Fruit fly (Drosophila melanogaster) whole organism, embryonic: ENCODE data around the gene CG33203.

Source experiments
- Antp ChIP-seq: fragments of 200-800 bp; sonication (Bioruptor generic); optimal IDR thresholded peaks from 3 replicates; lab custom pipeline; 2016; ENCODE audit warnings: missing biosample characterization, missing genetic modification characterization
- Atf3 ChIP-seq: fragments of 200-800 bp; sonication (Bioruptor generic); optimal IDR thresholded peaks from 3 replicates; lab custom pipeline; 2016; ENCODE audit warnings: missing biosample characterization, missing genetic modification characterization
- CG10209 ChIP-seq: fragments of 200-800 bp; sonication (Bioruptor generic); optimal IDR thresholded peaks from 3 replicates; lab custom pipeline; 2017; ENCODE audit warnings: missing biosample characterization, mild to moderate bottlenecking, missing genetic modification characterization, missing genetic modification reagents
- CG10431 ChIP-seq: fragments of 200-800 bp; sonication (Bioruptor generic); optimal IDR thresholded peaks from 3 replicates; lab custom pipeline; 2018; ENCODE audit warnings: missing biosample characterization, mild to moderate bottlenecking, missing genetic modification characterization
- CG10462 ChIP-seq: fragments of 200-800 bp; sonication (Bioruptor generic); optimal IDR thresholded peaks from 2 replicates; lab custom pipeline; 2016; ENCODE audit warnings: missing biosample characterization, missing genetic modification characterization
- CG14965 ChIP-seq: fragments of 200-800 bp; sonication (Bioruptor generic); optimal IDR thresholded peaks from 2 replicates; lab custom pipeline; 2016; ENCODE audit warnings: missing biosample characterization, missing genetic modification characterization, borderline replicate concordance
- CG15696 ChIP-seq: fragments of 200-800 bp; sonication (Bioruptor generic); optimal IDR thresholded peaks from 2 replicates; lab custom pipeline; 2019; ENCODE audit warnings: missing biosample characterization, mild to moderate bottlenecking, missing genetic modification characterization, moderate library complexity
- CG1603 ChIP-seq: fragments of 200-800 bp; sonication (Bioruptor generic); optimal IDR thresholded peaks from 2 replicates; lab custom pipeline; 2019; ENCODE audit warnings: missing biosample characterization, mild to moderate bottlenecking, missing genetic modification characterization, moderate library complexity
- CG17328 ChIP-seq: fragments of 200-800 bp; sonication (Bioruptor generic); IDR thresholded peaks from 2 replicates; pipeline ENCODE4 v1.3.6; 2022; ENCODE audit warnings: missing biosample characterization, missing genetic modification characterization
- CG2116 ChIP-seq: fragments of 200-800 bp; sonication (Bioruptor generic); optimal IDR thresholded peaks from 3 replicates; lab custom pipeline; 2018; ENCODE audit warnings: missing biosample characterization, mild to moderate bottlenecking, missing genetic modification characterization
- CG31388 ChIP-seq: fragments of 200-800 bp; sonication (Bioruptor generic); optimal IDR thresholded peaks from 2 replicates; lab custom pipeline; 2016; ENCODE audit warnings: missing biosample characterization, missing genetic modification characterization
- CG31441 ChIP-seq: fragments of 200-800 bp; sonication (Bioruptor generic); IDR thresholded peaks from 2 replicates; pipeline ENCODE4 v1.3.6; 2022; ENCODE audit warnings: missing biosample characterization, missing genetic modification characterization
- CG32772 ChIP-seq: fragments of 200-800 bp; sonication (Bioruptor generic); IDR thresholded peaks from 2 replicates; pipeline ENCODE4 v1.3.6; 2022; ENCODE audit warnings: missing biosample characterization, missing genetic modification characterization
- CG3407 ChIP-seq: fragments of 200-800 bp; sonication (Bioruptor generic); optimal IDR thresholded peaks from 2 replicates; lab custom pipeline; 2018; ENCODE audit warnings: missing biosample characterization, mild to moderate bottlenecking, missing genetic modification characterization
- CG6854 ChIP-seq: fragments of 200-800 bp; sonication (Bioruptor generic); optimal IDR thresholded peaks from 3 replicates; lab custom pipeline; 2017; ENCODE audit warnings: missing biosample characterization, mild to moderate bottlenecking, missing genetic modification characterization
- CG8478 ChIP-seq: fragments of >200 bp; optimal IDR thresholded peaks from 2 replicates; lab custom pipeline; 2018
- CG9727 ChIP-seq: fragments of 200-800 bp; sonication (Bioruptor generic); optimal IDR thresholded peaks from 3 replicates; lab custom pipeline; 2017; ENCODE audit warnings: missing biosample characterization, mild to moderate bottlenecking, missing genetic modification characterization
- CG9876 ChIP-seq: fragments of 200-800 bp; sonication (Bioruptor generic); optimal IDR thresholded peaks from 2 replicates; lab custom pipeline; 2016; ENCODE audit warnings: missing biosample characterization, missing genetic modification characterization
- ERR ChIP-seq: fragments of 200-800 bp; sonication (Bioruptor generic); optimal IDR thresholded peaks from 2 replicates; lab custom pipeline; 2016; ENCODE audit warnings: missing biosample characterization, missing genetic modification characterization
- Ets65A ChIP-seq: fragments of 200-800 bp; sonication (Bioruptor generic); peaks from one replicate; lab custom pipeline; 2016; ENCODE audit warnings: missing biosample characterization, missing genetic modification characterization
- Ets97D ChIP-seq: fragments of 200-800 bp; sonication (Bioruptor generic); optimal IDR thresholded peaks from 3 replicates; lab custom pipeline; 2016; ENCODE audit warnings: missing biosample characterization, missing genetic modification characterization
- Fer3 ChIP-seq: fragments of 200-800 bp; sonication (Bioruptor generic); optimal IDR thresholded peaks from 2 replicates; lab custom pipeline; 2018; ENCODE audit warnings: missing biosample characterization, mild to moderate bottlenecking, missing genetic modification characterization, moderate library complexity
- Gsc ChIP-seq: fragments of 200-800 bp; sonication (Bioruptor generic); IDR thresholded peaks from 2 replicates; pipeline ENCODE4 v1.3.6; 2022; ENCODE audit warnings: missing biosample characterization, missing genetic modification characterization
- Hmr ChIP-seq: fragments of 200-800 bp; sonication (Bioruptor generic); optimal IDR thresholded peaks from 3 replicates; lab custom pipeline; 2017; ENCODE audit warnings: mild to moderate bottlenecking, missing biosample characterization, missing genetic modification reagents, missing genetic modification characterization
- Hmx ChIP-seq: fragments of 200-800 bp; sonication (Bioruptor generic); optimal IDR thresholded peaks from 2 replicates; lab custom pipeline; 2016; ENCODE audit warnings: missing biosample characterization, missing genetic modification characterization
- Lpt ChIP-seq: fragments of >200 bp; optimal IDR thresholded peaks from 2 replicates; lab custom pipeline; 2018; ENCODE audit warnings: missing biosample characterization, missing genetic modification characterization
- Mrtf ChIP-seq: fragments of 200-800 bp; sonication (Bioruptor generic); IDR thresholded peaks from 3 replicates; pipeline ENCODE4 v1.3.6; 2022; ENCODE audit warnings: missing biosample characterization, missing genetic modification characterization
- Nf-YB ChIP-seq: fragments of 200-800 bp; sonication (Bioruptor generic); optimal IDR thresholded peaks from 3 replicates; lab custom pipeline; 2019; ENCODE audit warnings: missing biosample characterization, mild to moderate bottlenecking, missing genetic modification characterization, moderate library complexity
- Optix ChIP-seq: fragments of 200-800 bp; sonication (Bioruptor generic); IDR thresholded peaks from 3 replicates; pipeline ENCODE4 v1.3.6; 2022; ENCODE audit warnings: missing biosample characterization, missing genetic modification characterization
- Poxn ChIP-seq: fragments of 200-800 bp; sonication (Bioruptor generic); IDR thresholded peaks from 2 replicates; pipeline ENCODE4 v1.3.6; 2022; ENCODE audit warnings: missing biosample characterization, missing genetic modification characterization
- Sry-δ ChIP-seq: fragments of 200-800 bp; sonication (Bioruptor generic); optimal IDR thresholded peaks from 2 replicates; lab custom pipeline; 2016; ENCODE audit warnings: missing biosample characterization, missing genetic modification characterization
- Ssrp ChIP-seq: fragments of 200-800 bp; sonication (Bioruptor generic); optimal IDR thresholded peaks from 2 replicates; lab custom pipeline; 2018; ENCODE audit warnings: missing biosample characterization, mild to moderate bottlenecking, missing genetic modification characterization, moderate library complexity
- aop ChIP-seq: fragments of 200-800 bp; sonication (Bioruptor generic); IDR thresholded peaks from 2 replicates; pipeline ENCODE4 v1.3.6; 2022; ENCODE audit warnings: missing biosample characterization, missing genetic modification characterization
- chinmo ChIP-seq: fragments of 200-800 bp; sonication (Bioruptor generic); IDR thresholded peaks from 4 replicates; pipeline ENCODE4 v1.3.6; 2022; ENCODE audit warnings: missing biosample characterization, missing genetic modification characterization; ENCODE audit not compliant: partially characterized antibody
- danr ChIP-seq: fragments of 200-800 bp; sonication (Bioruptor generic); IDR thresholded peaks from 2 replicates; pipeline ENCODE4 v1.3.6; 2022; ENCODE audit warnings: missing biosample characterization, missing genetic modification characterization
- ems ChIP-seq: fragments of 200-800 bp; sonication (Bioruptor generic); optimal IDR thresholded peaks from 3 replicates; lab custom pipeline; 2016; ENCODE audit warnings: missing biosample characterization, missing genetic modification characterization
- gce ChIP-seq: fragments of 200-800 bp; sonication (Bioruptor generic); IDR thresholded peaks from 3 replicates; pipeline ENCODE4 v1.3.6; 2022; ENCODE audit warnings: missing biosample characterization, missing genetic modification characterization
- jigr1 ChIP-seq: fragments of 200-800 bp; sonication (Bioruptor generic); IDR thresholded peaks from 3 replicates; pipeline ENCODE4 v1.3.6; 2022; ENCODE audit warnings: missing biosample characterization, missing genetic modification characterization
- jing ChIP-seq: fragments of 200-800 bp; sonication (Bioruptor generic); optimal IDR thresholded peaks from 2 replicates; lab custom pipeline; 2018; ENCODE audit warnings: missing biosample characterization, mild to moderate bottlenecking, missing genetic modification characterization
- kay ChIP-seq: fragments of 200-800 bp; sonication (Bioruptor generic); optimal IDR thresholded peaks from 2 replicates; lab custom pipeline; 2016; ENCODE audit warnings: missing biosample characterization, missing genetic modification characterization
- klu ChIP-seq: fragments of 200-800 bp; sonication (Bioruptor generic); IDR thresholded peaks from 2 replicates; pipeline ENCODE4 v1.3.6; 2022; ENCODE audit warnings: missing biosample characterization, missing genetic modification characterization
- mirr ChIP-seq: fragments of 200-800 bp; sonication (Bioruptor generic); optimal IDR thresholded peaks from 3 replicates; lab custom pipeline; 2018; ENCODE audit warnings: missing biosample characterization, mild to moderate bottlenecking, missing genetic modification characterization
- nerfin-2 ChIP-seq: fragments of 200-800 bp; sonication (Bioruptor generic); IDR thresholded peaks from 2 replicates; pipeline ENCODE4 v1.3.6; 2022; ENCODE audit warnings: missing biosample characterization, missing genetic modification characterization; ENCODE audit not compliant: partially characterized antibody
- ranshi ChIP-seq: fragments of 200-800 bp; sonication (Bioruptor generic); IDR thresholded peaks from 2 replicates; pipeline ENCODE4 v1.3.6; 2022; ENCODE audit warnings: missing biosample characterization, missing genetic modification characterization
- ro ChIP-seq: fragments of 200-800 bp; sonication (Bioruptor generic); IDR thresholded peaks from 2 replicates; pipeline ENCODE4 v1.3.6; 2022; ENCODE audit warnings: missing biosample characterization, missing genetic modification characterization
- sd ChIP-seq: fragments of 200-800 bp; sonication (Bioruptor generic); optimal IDR thresholded peaks from 3 replicates; lab custom pipeline; 2018; ENCODE audit warnings: missing biosample characterization, mild to moderate bottlenecking, missing genetic modification characterization, moderate library complexity
- sim ChIP-seq: fragments of 200-800 bp; sonication (Bioruptor generic); IDR thresholded peaks from 2 replicates; pipeline ENCODE4 v1.3.6; 2022; ENCODE audit warnings: missing biosample characterization, missing genetic modification characterization
- slp2 ChIP-seq: fragments of 200-800 bp; sonication (Bioruptor generic); optimal IDR thresholded peaks from 2 replicates; lab custom pipeline; 2016; ENCODE audit warnings: missing biosample characterization, missing genetic modification characterization
- sob ChIP-seq: fragments of 200-800 bp; sonication (Bioruptor generic); IDR thresholded peaks from 2 replicates; pipeline ENCODE4 v1.3.6; 2022; ENCODE audit warnings: missing biosample characterization, missing genetic modification characterization
- zen2 ChIP-seq: fragments of 200-800 bp; sonication (Bioruptor generic); IDR thresholded peaks from 3 replicates; pipeline ENCODE4 v1.3.6; 2022; ENCODE audit warnings: missing biosample characterization, missing genetic modification characterization; ENCODE audit not compliant: partially characterized antibody
- zfh1 ChIP-seq: fragments of 200-800 bp; sonication (Bioruptor generic); IDR thresholded peaks from 3 replicates; pipeline ENCODE4 v1.3.6; 2022; ENCODE audit warnings: missing biosample characterization, missing genetic modification characterization
- zfh2 ChIP-seq: fragments of 200-800 bp; sonication (Bioruptor generic); optimal IDR thresholded peaks from 2 replicates; lab custom pipeline; 2016; ENCODE audit warnings: missing biosample characterization, missing genetic modification characterization

The CG33203 gene

DNA sequence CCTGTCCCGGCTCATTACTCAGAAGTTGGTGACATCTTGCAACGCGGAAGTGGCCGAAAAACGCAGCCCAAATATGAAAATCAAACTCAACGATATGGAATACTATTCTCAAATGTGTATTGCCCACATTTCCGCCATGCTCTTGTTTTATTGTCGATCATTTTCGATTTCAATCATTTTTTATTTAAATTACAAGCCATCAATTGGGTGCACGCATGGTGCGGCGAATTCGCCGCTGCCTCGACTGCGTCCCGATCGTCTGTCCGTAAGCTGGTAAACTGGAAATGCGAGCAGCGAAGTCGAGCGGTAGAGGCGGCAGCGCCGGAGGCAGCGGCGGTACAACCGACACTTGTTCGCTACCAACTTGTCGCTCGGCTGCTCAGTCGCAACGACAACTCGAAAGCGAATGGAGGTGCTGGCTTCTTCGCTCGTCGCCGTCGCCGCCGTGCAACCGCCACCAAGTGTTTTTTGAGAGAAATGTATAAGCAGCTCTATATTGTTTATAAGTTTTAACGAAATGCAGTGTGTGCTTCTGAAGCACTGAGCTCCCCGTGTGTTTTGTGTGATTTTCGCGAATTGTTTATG is 4.1 kb upstream of the CG33203 start (continued):
- no peak for TF ChIP-seq CG9727 (GFP tag; lab: Kevin White, UChicago)
- no peak for TF ChIP-seq Lpt (GFP tag; lab: Kevin White, UChicago)
- no peak for TF ChIP-seq CG8478 (lab: Kevin White, UChicago)
- no peak for TF ChIP-seq klu (GFP tag; lab: Robert Waterston, UW)
- TF ChIP-seq Gsc (GFP tag; lab: Robert Waterston, UW) = no peak
- TF ChIP-seq CG10431 (GFP tag; lab: Kevin White, UChicago) = no peak
- 0 out of 2 replicates have a peak, but pooled peaks have one; percentile 21 for TF ChIP-seq nerfin-2 (GFP tag; lab: Robert Waterston, UW)
- TF ChIP-seq CG9876 (GFP tag; lab: Kevin White, UChicago) = no peak
- no peak for TF ChIP-seq Poxn (GFP tag; lab: Robert Waterston, UW)
- no peak for TF ChIP-seq CG2116 (GFP tag; lab: Kevin White, UChicago)
- no peak for TF ChIP-seq Fer3 (tag; lab: Kevin White, UChicago)
- no peak for TF ChIP-seq danr
- TF ChIP-seq CG10462 (GFP tag; lab: Kevin White, UChicago) = no peak
- no peak for TF ChIP-seq Optix (GFP tag; lab: Robert Waterston, UW)
- TF ChIP-seq mirr (GFP tag; lab: Kevin White, UChicago) = no peak
- no peak for TF ChIP-seq CG31441
- TF ChIP-seq Mrtf (GFP tag; lab: Robert Waterston, UW) = no peak
- TF ChIP-seq CG6854 (GFP tag; lab: Kevin White, UChicago) = no peak
- no peak for TF ChIP-seq jing (GFP tag; lab: Kevin White, UChicago)
- no peak for TF ChIP-seq sim (GFP tag; lab: Robert Waterston, UW)
- no peak for TF ChIP-seq zfh2 (GFP tag; lab: Kevin White, UChicago)
- no peak for TF ChIP-seq slp2 (GFP tag; lab: Kevin White, UChicago)
- peak; percentile 8 for TF ChIP-seq ERR (GFP tag; lab: Kevin White, UChicago)
- 0 out of 3 replicates have a peak, but pooled peaks have one; percentile 46 for TF ChIP-seq zen2 (GFP tag; lab: Robert Waterston, UW)
- no peak for TF ChIP-seq CG17328 (GFP tag; lab: Robert Waterston, UW)
- TF ChIP-seq sob (GFP tag; lab: Robert Waterston, UW) = no peak
- no peak for TF ChIP-seq jigr1
- no peak for TF ChIP-seq aop (GFP tag; lab: Robert Waterston, UW)
- TF ChIP-seq Sry-δ (GFP tag; lab: Kevin White, UChicago) = no peak
- TF ChIP-seq Atf3 (GFP tag; lab: Kevin White, UChicago) = no peak
- no peak for TF ChIP-seq Ets97D (GFP tag; lab: Kevin White, UChicago)
- TF ChIP-seq CG3407 (GFP tag; lab: Kevin White, UChicago) = no peak
- no peak for TF ChIP-seq Ssrp (tag; lab: Kevin White, UChicago)
- TF ChIP-seq Hmr (GFP tag; lab: Kevin White, UChicago) = no peak
- no peak for TF ChIP-seq sd
- no peak for TF ChIP-seq Antp (GFP tag; lab: Kevin White, UChicago)
- TF ChIP-seq CG1603 (tag; lab: Kevin White, UChicago) = no peak
- no peak for TF ChIP-seq CG32772 (GFP tag; lab: Robert Waterston, UW)
- no peak; the same call in 2 of the 3 replicates for TF ChIP-seq gce
- TF ChIP-seq ems (GFP tag; lab: Kevin White, UChicago) = no peak
- TF ChIP-seq Hmx (GFP tag; lab: Kevin White, UChicago) = no peak
- no peak for TF ChIP-seq CG15696 (tag; lab: Kevin White, UChicago)
- TF ChIP-seq ro (GFP tag; lab: Robert Waterston, UW) = no peak
- TF ChIP-seq CG31388 (GFP tag; lab: Kevin White, UChicago) = no peak
- peak; percentile 70; the same call in 2 of the 4 replicates for TF ChIP-seq chinmo (GFP tag; lab: Robert Waterston, UW)
- TF ChIP-seq Ets65A (GFP tag; lab: Kevin White, UChicago) = no peak
- no peak for TF ChIP-seq CG14965 (GFP tag; lab: Kevin White, UChicago)
- no peak for TF ChIP-seq Nf-YB (GFP tag; lab: Kevin White, UChicago)
- no peak for TF ChIP-seq CG10209 (GFP tag; lab: Kevin White, UChicago)
- TF ChIP-seq ranshi = 0 out of 2 replicates have a peak, but pooled peaks have one; percentile 47
- no peak for TF ChIP-seq kay (GFP tag; lab: Kevin White, UChicago)
- peak; percentile 24; the same call in 1 of the 3 replicates for TF ChIP-seq zfh1 (GFP tag; lab: Robert Waterston, UW)
